Worm (Caenorhabditis elegans): ENCODE results near the gene F13H8.2.
A peak's percentile ranks its signal among the peaks of the same experiment; 100 is the strongest.

Gene F13H8.2

DNA sequence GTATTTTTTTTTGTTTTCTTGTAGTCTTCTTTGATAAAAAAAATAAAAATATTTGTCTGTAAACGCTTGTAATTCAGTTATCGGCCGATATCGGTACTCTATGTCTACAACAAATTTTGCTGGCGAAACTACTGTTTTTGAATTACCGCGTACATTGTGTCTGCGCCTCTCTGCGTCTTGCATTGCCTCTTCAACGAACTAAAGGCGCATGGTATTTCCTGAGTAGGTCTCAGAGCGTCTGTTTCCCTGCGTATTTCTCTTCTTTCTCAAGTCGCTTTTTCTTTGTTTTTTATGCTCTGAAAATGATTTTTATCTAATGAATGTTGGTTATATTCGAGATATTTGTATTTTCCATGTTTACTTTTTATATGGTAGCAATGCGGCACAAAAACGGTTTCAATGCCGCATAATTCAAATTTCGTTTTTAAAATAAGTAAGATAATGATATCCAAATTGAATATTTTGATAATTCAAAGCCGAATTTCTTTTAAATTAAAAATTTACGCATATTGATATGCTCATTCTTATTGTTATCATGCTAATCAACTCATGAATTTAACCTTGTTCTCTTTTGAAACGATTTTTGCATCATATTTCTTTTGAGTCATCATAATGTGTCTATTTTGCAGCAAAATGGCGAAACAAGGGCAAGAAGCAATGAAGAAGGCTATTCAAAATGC is 19.2 kb upstream of the F13H8.2 start, which contains the start of gene phb-2:
phb-2 (plus strand) TSS at position 630 of the 680 bp plus-strand sequence.
- no peak for TF ChIP-seq drap-1 (GFP tag; optimal IDR thresholded peaks at IDR 0.05)
- TF ChIP-seq mab-5 (tag; optimal IDR thresholded peaks at IDR 0.05) = no peak
- TF ChIP-seq nhr-76 (tag; optimal IDR thresholded peaks at IDR 0.05) = no peak
- TF ChIP-seq pha-4 (tag; optimal IDR thresholded peaks at IDR 0.05) = peak; percentile 92
- TF ChIP-seq lin-13 (tag; optimal IDR thresholded peaks at IDR 0.05) = no peak
- no peak for TF ChIP-seq cnd-1 (tag; optimal IDR thresholded peaks at IDR 0.05)
- TF ChIP-seq M03D4.4 (tag; optimal IDR thresholded peaks at IDR 0.05) = no peak
- peak; percentile 11 for TF ChIP-seq nhr-2 (tag; optimal IDR thresholded peaks at IDR 0.05)
- TF ChIP-seq mep-1 (tag; optimal IDR thresholded peaks at IDR 0.05) = peak; percentile 81
- no peak for TF ChIP-seq ceh-83 (GFP tag; optimal IDR thresholded peaks at IDR 0.05)
- peak; percentile 32 for TF ChIP-seq unc-62 (GFP tag; optimal IDR thresholded peaks at IDR 0.05)
- no peak for TF ChIP-seq sem-2 (GFP tag; optimal IDR thresholded peaks at IDR 0.05)
- no peak for TF ChIP-seq bed-3 (GFP tag; optimal IDR thresholded peaks at IDR 0.05)
- no peak for TF ChIP-seq nhr-12 (tag; optimal IDR thresholded peaks at IDR 0.05)
- no peak for TF ChIP-seq nhr-28 (tag; optimal IDR thresholded peaks at IDR 0.05)
- no peak for TF ChIP-seq ztf-11 (tag; optimal IDR thresholded peaks at IDR 0.05)
- peak; percentile 20 for TF ChIP-seq ceh-39 (tag; optimal IDR thresholded peaks at IDR 0.05)
- no peak for TF ChIP-seq ceh-43 (GFP tag; optimal IDR thresholded peaks at IDR 0.05)
- no peak for TF ChIP-seq snpc-4 (tag; optimal IDR thresholded peaks at IDR 0.05)
- no peak for TF ChIP-seq lin-32 (GFP tag; optimal IDR thresholded peaks at IDR 0.05)
- peak; percentile 81 for TF ChIP-seq lsy-2 (tag; optimal IDR thresholded peaks at IDR 0.05)
- no peak for TF ChIP-seq flh-1 (GFP tag; optimal IDR thresholded peaks at IDR 0.05)
- no peak for TF ChIP-seq mls-2 (tag; optimal IDR thresholded peaks at IDR 0.05)
- TF ChIP-seq nhr-237 (tag; optimal IDR thresholded peaks at IDR 0.05) = peak; percentile 81
- TF ChIP-seq hlh-1 (tag; optimal IDR thresholded peaks at IDR 0.05) = peak; percentile 56
- TF ChIP-seq tbx-8 (GFP tag; optimal IDR thresholded peaks at IDR 0.05) = no peak
- TF ChIP-seq unc-120 (tag; optimal IDR thresholded peaks at IDR 0.05; ENCODE audit: poor library complexity, severe bottlenecking) = peak; percentile 60
- TF ChIP-seq ham-2 (GFP tag; optimal IDR thresholded peaks at IDR 0.05) = no peak
- TF ChIP-seq ces-1 (GFP tag; optimal IDR thresholded peaks at IDR 0.05) = peak; percentile 24
- TF ChIP-seq sptf-1 (tag; optimal IDR thresholded peaks at IDR 0.05) = peak; percentile 37

- TF ChIP-seq zip-8 (tag; optimal IDR thresholded peaks at IDR 0.05) (no peak), elt-3 (tag; optimal IDR thresholded peaks at IDR 0.05) (no peak), blmp-1 (tag; optimal IDR thresholded peaks at IDR 0.05) (no peak), lsy-2 (tag; optimal IDR thresholded peaks at IDR 0.05) (no peak), nhr-2 (tag; optimal IDR thresholded peaks at IDR 0.05) (no peak)
Observed at ce11 chrII:6252707-6253106, 17.5 kb upstream of the F13H8.2 start.

ce11 chrII:6256024-6256423 is 14.1 kb upstream of the F13H8.2 start, which contains the start of gene F13H8.5:
F13H8.5 (minus strand) TSS chrII:6256124.
- TF ChIP-seq ztf-11 (tag; optimal IDR thresholded peaks at IDR 0.05) = no peak
- TF ChIP-seq ham-2 (GFP tag; optimal IDR thresholded peaks at IDR 0.05) = no peak
- TF ChIP-seq nhr-28 (tag; optimal IDR thresholded peaks at IDR 0.05) = no peak
- no peak for TF ChIP-seq blmp-1 (tag; optimal IDR thresholded peaks at IDR 0.05)
- no peak for TF ChIP-seq nhr-2 (tag; optimal IDR thresholded peaks at IDR 0.05)
- TF ChIP-seq mls-2 (tag; optimal IDR thresholded peaks at IDR 0.05) = no peak
- TF ChIP-seq flh-1 (GFP tag; optimal IDR thresholded peaks at IDR 0.05) = no peak
- TF ChIP-seq unc-62 (GFP tag; optimal IDR thresholded peaks at IDR 0.05) = no peak
- TF ChIP-seq nhr-237 (tag; optimal IDR thresholded peaks at IDR 0.05) = no peak
- TF ChIP-seq zip-8 (tag; optimal IDR thresholded peaks at IDR 0.05) = no peak
- no peak for TF ChIP-seq sem-2 (GFP tag; optimal IDR thresholded peaks at IDR 0.05)

DNA sequence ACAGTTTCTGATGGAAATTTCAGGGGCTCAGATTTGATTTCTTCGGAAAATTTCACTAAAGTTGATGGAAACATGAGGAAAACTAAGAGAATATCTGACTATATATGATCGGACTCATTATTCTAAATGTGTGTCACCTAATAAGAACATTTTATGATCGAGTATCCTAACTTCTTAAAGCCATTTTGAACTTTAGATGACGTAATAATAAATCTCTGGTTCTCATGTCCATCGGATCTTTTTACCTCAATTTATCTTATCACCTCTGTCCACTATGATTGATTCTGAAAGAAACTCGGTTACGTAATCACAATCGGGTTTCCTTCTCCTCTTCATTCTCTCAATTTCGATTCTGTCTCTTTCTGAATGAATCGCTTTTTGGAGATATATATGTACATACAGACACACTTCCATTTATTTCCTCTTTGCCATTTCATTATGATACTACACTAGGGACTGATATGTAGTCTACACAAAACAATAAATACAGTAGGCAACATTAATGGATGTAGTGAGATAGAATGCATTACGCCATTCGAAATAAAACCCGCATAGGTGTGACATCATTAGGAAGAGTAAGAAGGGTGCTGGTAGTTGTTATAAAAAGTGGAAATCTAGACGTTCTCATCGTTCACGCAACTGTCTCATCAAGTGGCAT is 12.8 kb upstream of the F13H8.2 start:
- TF ChIP-seq pha-4 (tag; optimal IDR thresholded peaks at IDR 0.05) (no peak), zip-8 (tag; optimal IDR thresholded peaks at IDR 0.05) (peak; percentile 98), snpc-4 (tag; optimal IDR thresholded peaks at IDR 0.05) (no peak), nhr-2 (tag; optimal IDR thresholded peaks at IDR 0.05) (no peak), unc-39 (tag; optimal IDR thresholded peaks at IDR 0.05) (no peak), sptf-1 (tag; optimal IDR thresholded peaks at IDR 0.05) (no peak), elt-3 (tag; optimal IDR thresholded peaks at IDR 0.05) (no peak)
